Fruit fly (Drosophila melanogaster): ENCODE data around the gene CG13989.

The CG13989 gene

dm6 chr2L:6160100-6160499 lies at the start of gene CG13989:
Gene CG13989 (plus strand): TSS chr2L:6160400.
- TF ChIP-seq ttk (optimal IDR thresholded peaks at IDR 0.05) (no peak), h (optimal IDR thresholded peaks at IDR 0.05) (no peak), Myc (optimal IDR thresholded peaks at IDR 0.05) (no peak), insv (optimal IDR thresholded peaks at IDR 0.05) (no peak), Sin3A (optimal IDR thresholded peaks at IDR 0.05) (no peak), psq (optimal IDR thresholded peaks at IDR 0.05) (no peak)

dm6 chr2L:6110781-6111180 lies 49.4 kb upstream of the CG13989 start:
- TF ChIP-seq Sin3A (optimal IDR thresholded peaks at IDR 0.05) (no peak), ttk (optimal IDR thresholded peaks at IDR 0.05) (no peak), h (optimal IDR thresholded peaks at IDR 0.05) (no peak), insv (optimal IDR thresholded peaks at IDR 0.05) (no peak), Myc (optimal IDR thresholded peaks at IDR 0.05) (no peak), psq (optimal IDR thresholded peaks at IDR 0.05) (no peak)

dm6 chr2L:6118212-6118611 lies 42.0 kb upstream of the CG13989 start, which contains the start of gene CG31642:
Gene CG31642 (plus strand): TSS chr2L:6118512.
- TF ChIP-seq Myc (optimal IDR thresholded peaks at IDR 0.05): no peak
- no peak for TF ChIP-seq Sin3A (optimal IDR thresholded peaks at IDR 0.05)
- no peak for TF ChIP-seq h (optimal IDR thresholded peaks at IDR 0.05)
- TF ChIP-seq ttk (optimal IDR thresholded peaks at IDR 0.05): no peak

dm6 chr2L:6124815-6125214 lies 35.4 kb upstream of the CG13989 start, which contains the start of gene Arpc4:
Gene Arpc4 (plus strand): TSS chr2L:6125132.
- TF ChIP-seq Myc (optimal IDR thresholded peaks at IDR 0.05) (no peak), psq (optimal IDR thresholded peaks at IDR 0.05) (no peak)

- TF ChIP-seq psq (optimal IDR thresholded peaks at IDR 0.05) (no peak), Sin3A (optimal IDR thresholded peaks at IDR 0.05) (no peak), h (optimal IDR thresholded peaks at IDR 0.05) (no peak), ttk (optimal IDR thresholded peaks at IDR 0.05) (no peak), insv (optimal IDR thresholded peaks at IDR 0.05) (no peak), Myc (optimal IDR thresholded peaks at IDR 0.05) (no peak)
Measured at dm6 chr2L:6127478-6127877, 32.7 kb upstream of the CG13989 start, which contains the start of gene WDR79. Gene WDR79 (minus strand): TSS chr2L:6127775.

- TF ChIP-seq ttk (optimal IDR thresholded peaks at IDR 0.05) (no peak), psq (optimal IDR thresholded peaks at IDR 0.05) (no peak), Myc (optimal IDR thresholded peaks at IDR 0.05) (no peak), h (optimal IDR thresholded peaks at IDR 0.05) (no peak)
Measured at dm6 chr2L:6130522-6131073, 29.6 kb upstream of the CG13989 start, which contains the start of the genes B9d2, tctn and CG9222. Gene B9d2 (minus strand): TSS chr2L:6130651. Gene tctn (minus strand): TSS chr2L:6130651. Gene CG9222 (plus strand): TSS chr2L:6131023.

- TF ChIP-seq Sin3A (optimal IDR thresholded peaks at IDR 0.05) (no peak), Myc (optimal IDR thresholded peaks at IDR 0.05) (no peak), insv (optimal IDR thresholded peaks at IDR 0.05) (no peak), ttk (optimal IDR thresholded peaks at IDR 0.05) (no peak), psq (optimal IDR thresholded peaks at IDR 0.05) (no peak), h (optimal IDR thresholded peaks at IDR 0.05) (no peak)
Measured at dm6 chr2L:6139082-6139481, 21.1 kb upstream of the CG13989 start, which contains the start of gene CG13991. Gene CG13991 (plus strand): TSS chr2L:6139382.

dm6 chr2L:6151669-6152068 lies 8.5 kb upstream of the CG13989 start, which contains the start of gene Muc26B:
Gene Muc26B (plus strand): TSS chr2L:6151969.
- TF ChIP-seq psq (optimal IDR thresholded peaks at IDR 0.05) (no peak), h (optimal IDR thresholded peaks at IDR 0.05) (no peak), ttk (optimal IDR thresholded peaks at IDR 0.05) (no peak), Myc (optimal IDR thresholded peaks at IDR 0.05) (no peak), Sin3A (optimal IDR thresholded peaks at IDR 0.05) (no peak), insv (optimal IDR thresholded peaks at IDR 0.05) (no peak)

- TF ChIP-seq Sin3A (optimal IDR thresholded peaks at IDR 0.05): no peak
- TF ChIP-seq Myc (optimal IDR thresholded peaks at IDR 0.05): no peak
- no peak for TF ChIP-seq insv (optimal IDR thresholded peaks at IDR 0.05)
Measured at dm6 chr2L:6155041-6155440, 5.2 kb upstream of the CG13989 start, which contains the start of gene CG31639. Gene CG31639 (minus strand): TSS chr2L:6155141.

- TF ChIP-seq psq (optimal IDR thresholded peaks at IDR 0.05) (no peak), Sin3A (optimal IDR thresholded peaks at IDR 0.05) (no peak), insv (optimal IDR thresholded peaks at IDR 0.05) (no peak), h (optimal IDR thresholded peaks at IDR 0.05) (no peak), ttk (optimal IDR thresholded peaks at IDR 0.05) (no peak), Myc (optimal IDR thresholded peaks at IDR 0.05) (no peak)
Measured at dm6 chr2L:6165686-6166085, 5.5 kb downstream of the CG13989 start.

dm6 chr2L:6169119-6169518 lies 8.9 kb downstream of the CG13989 start:
- TF ChIP-seq Myc (optimal IDR thresholded peaks at IDR 0.05) (no peak), h (optimal IDR thresholded peaks at IDR 0.05) (no peak), Sin3A (optimal IDR thresholded peaks at IDR 0.05) (no peak), ttk (optimal IDR thresholded peaks at IDR 0.05) (no peak), psq (optimal IDR thresholded peaks at IDR 0.05) (no peak), insv (optimal IDR thresholded peaks at IDR 0.05) (no peak)

- no peak for TF ChIP-seq ttk (optimal IDR thresholded peaks at IDR 0.05)
- no peak for TF ChIP-seq Sin3A (optimal IDR thresholded peaks at IDR 0.05)
- no peak for TF ChIP-seq h (optimal IDR thresholded peaks at IDR 0.05)
- no peak for TF ChIP-seq Myc (optimal IDR thresholded peaks at IDR 0.05)
- no peak for TF ChIP-seq insv (optimal IDR thresholded peaks at IDR 0.05)
- no peak for TF ChIP-seq psq (optimal IDR thresholded peaks at IDR 0.05)
Measured at dm6 chr2L:6171166-6171565, 11.0 kb downstream of the CG13989 start.

dm6 chr2L:6172996-6173395 lies 12.8 kb downstream of the CG13989 start:
- TF ChIP-seq insv (optimal IDR thresholded peaks at IDR 0.05) (no peak), Myc (optimal IDR thresholded peaks at IDR 0.05) (no peak), psq (optimal IDR thresholded peaks at IDR 0.05) (no peak), h (optimal IDR thresholded peaks at IDR 0.05) (no peak), Sin3A (optimal IDR thresholded peaks at IDR 0.05) (no peak), ttk (optimal IDR thresholded peaks at IDR 0.05) (no peak)

All from Kc167 (cell line).